Worm (Caenorhabditis elegans): ENCODE measurements around the gene C47E12.2.
"Not testable (repeated sequence)": the region's sequence is repeated elsewhere in the genome, so short reads cannot be mapped to it uniquely, and the experiment has no call there.

The C47E12.2 gene

DNA sequence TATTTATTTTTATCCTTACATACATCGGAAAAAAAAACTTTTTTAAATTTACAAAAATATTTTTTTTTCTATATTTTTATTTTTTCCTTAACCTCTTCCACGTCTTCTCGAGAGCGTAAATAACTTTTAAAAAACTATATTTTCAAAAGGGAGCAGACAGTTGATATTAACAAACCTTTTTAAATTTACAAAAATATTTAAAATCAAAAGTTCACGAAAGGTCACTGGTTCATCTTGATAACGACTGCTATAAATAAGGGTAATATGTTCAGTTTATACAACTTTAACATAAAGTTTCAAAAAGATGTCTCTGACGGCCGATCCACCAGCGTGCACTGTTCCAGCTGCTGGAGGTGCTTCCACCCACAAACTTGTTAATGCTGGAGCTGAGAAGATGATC lies 25.5 kb upstream of the C47E12.2 start, which contains the start of the genes F44D12.16 and msd-2:
F44D12.16 (plus strand) TSS at position 301 of the 400 bp plus-strand sequence.
msd-2 (plus strand) TSS at position 305 of the 400 bp plus-strand sequence.
- not testable (repeated sequence) for TF ChIP-seq nhr-76 (tag; optimal IDR thresholded peaks at IDR 0.05); zip-11 (GFP tag; IDR thresholded peaks at IDR 0.05); php-3 (GFP tag; IDR thresholded peaks at IDR 0.05)

ce11 chrIV:10027566-10027965 lies 24.3 kb upstream of the C47E12.2 start, which contains the start of gene gipc-2:
TSS of gene gipc-2 (minus strand) at chrIV:10027666.
- no peak for TF ChIP-seq zip-11 (GFP tag; IDR thresholded peaks at IDR 0.05)

DNA sequence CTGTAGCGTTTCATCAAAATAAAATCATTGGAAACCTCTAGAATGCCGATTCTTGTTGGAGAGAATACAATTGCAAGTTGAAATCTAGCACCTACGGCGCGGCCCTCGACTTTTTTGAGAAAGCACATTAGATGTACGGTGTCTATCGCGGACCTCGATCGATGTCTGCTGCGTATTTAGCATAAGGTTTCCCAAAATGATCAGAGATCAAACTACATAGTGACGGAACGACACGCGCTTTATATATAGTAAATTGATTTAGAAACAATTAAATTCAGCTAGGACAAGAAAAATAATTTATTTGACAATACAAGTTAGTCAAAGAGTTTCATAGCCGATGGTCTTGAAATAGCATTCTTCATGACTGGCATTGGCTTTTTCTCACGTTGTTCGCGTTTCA lies 22.8 kb upstream of the C47E12.2 start:
- TF ChIP-seq duxl-1 (tag; optimal IDR thresholded peaks at IDR 0.05; ENCODE audit: poor library complexity) (no peak), lim-7 (GFP tag; IDR thresholded peaks at IDR 0.05) (no peak), ZK546.5 (tag; optimal IDR thresholded peaks at IDR 0.05) (no peak), zip-11 (GFP tag; IDR thresholded peaks at IDR 0.05) (no peak), mxl-2 (GFP tag; conservative IDR thresholded peaks at IDR 0.05) (no peak), R02D3.7 (tag; optimal IDR thresholded peaks at IDR 0.05) (no peak), dmd-9 (GFP tag; IDR thresholded peaks at IDR 0.05) (no peak), nhr-6 (tag; optimal IDR thresholded peaks at IDR 0.05) (no peak), dmd-6 (GFP tag; IDR thresholded peaks at IDR 0.05) (no peak), zfp-2 (tag; optimal IDR thresholded peaks at IDR 0.05) (no peak), nhr-237 (tag; optimal IDR thresholded peaks at IDR 0.05) (no peak), ceh-44 (GFP tag; IDR thresholded peaks at IDR 0.05) (no peak), daf-12 (tag; optimal IDR thresholded peaks at IDR 0.05) (no peak), nhr-48 (tag; optimal IDR thresholded peaks at IDR 0.05) (no peak), ceh-62 (tag; optimal IDR thresholded peaks at IDR 0.05) (no peak), lin-39 (tag; optimal IDR thresholded peaks at IDR 0.05) (no peak)

- no peak for TF ChIP-seq ZK337.2 (GFP tag; IDR thresholded peaks at IDR 0.05)
- TF ChIP-seq snpc-1.2 (GFP tag; IDR thresholded peaks at IDR 0.05): no peak
- no peak for TF ChIP-seq ceh-62 (tag; optimal IDR thresholded peaks at IDR 0.05)
- TF ChIP-seq duxl-1 (tag; optimal IDR thresholded peaks at IDR 0.05; ENCODE audit: poor library complexity): no peak
- no peak for TF ChIP-seq hlh-11 (tag; optimal IDR thresholded peaks at IDR 0.05)
- no peak for TF ChIP-seq zip-2 (tag; optimal IDR thresholded peaks at IDR 0.05)
- TF ChIP-seq hif-1 (tag; optimal IDR thresholded peaks at IDR 0.05): no peak
- no peak for TF ChIP-seq gei-8 (GFP tag; optimal IDR thresholded peaks at IDR 0.05)
- TF ChIP-seq dmd-6 (GFP tag; IDR thresholded peaks at IDR 0.05): no peak
Observed at ce11 chrIV:10022991-10023390, 19.7 kb upstream of the C47E12.2 start, which contains the start of gene F44D12.8. TSS of gene F44D12.8 (plus strand) at chrIV:10023291.

- TF ChIP-seq dmd-6 (GFP tag; IDR thresholded peaks at IDR 0.05): no peak
- no peak for TF ChIP-seq nhr-77 (tag; optimal IDR thresholded peaks at IDR 0.05)
- no peak for TF ChIP-seq aha-1 (tag)
- no peak for TF ChIP-seq Y5F2A.4 (GFP tag; optimal IDR thresholded peaks at IDR 0.05)
- no peak for TF ChIP-seq pqm-1 (tag; optimal IDR thresholded peaks at IDR 0.05)
- TF ChIP-seq rbr-2 (tag; optimal IDR thresholded peaks at IDR 0.05): no peak
- no peak for TF ChIP-seq lin-1 (GFP tag; IDR thresholded peaks at IDR 0.05)
- TF ChIP-seq R02D3.7 (tag; optimal IDR thresholded peaks at IDR 0.05): no peak
- TF ChIP-seq ztf-11 (tag; optimal IDR thresholded peaks at IDR 0.05): no peak
- TF ChIP-seq daf-8 (GFP tag; IDR thresholded peaks at IDR 0.05): no peak
- TF ChIP-seq F49E8.2 (tag; optimal IDR thresholded peaks at IDR 0.05; ENCODE audit: borderline replicate concordance): no peak
- no peak for TF ChIP-seq F26F4.8 (GFP tag; conservative IDR thresholded peaks at IDR 0.05)
- no peak for TF ChIP-seq ctbp-1 (GFP tag; IDR thresholded peaks at IDR 0.05)
- no peak for TF ChIP-seq unc-62 (GFP tag; optimal IDR thresholded peaks at IDR 0.05 in 1 of 2)
- TF ChIP-seq unc-62 (tag; optimal IDR thresholded peaks at IDR 0.05): no peak
Observed at ce11 chrIV:10021283-10021682, 18.0 kb upstream of the C47E12.2 start, which contains the start of gene F44D12.19. TSS of gene F44D12.19 (plus strand) at chrIV:10021583.
